Worm (Caenorhabditis elegans): Measurements from ENCODE around the gene Y38F1A.8.

Gene Y38F1A.8

DNA sequence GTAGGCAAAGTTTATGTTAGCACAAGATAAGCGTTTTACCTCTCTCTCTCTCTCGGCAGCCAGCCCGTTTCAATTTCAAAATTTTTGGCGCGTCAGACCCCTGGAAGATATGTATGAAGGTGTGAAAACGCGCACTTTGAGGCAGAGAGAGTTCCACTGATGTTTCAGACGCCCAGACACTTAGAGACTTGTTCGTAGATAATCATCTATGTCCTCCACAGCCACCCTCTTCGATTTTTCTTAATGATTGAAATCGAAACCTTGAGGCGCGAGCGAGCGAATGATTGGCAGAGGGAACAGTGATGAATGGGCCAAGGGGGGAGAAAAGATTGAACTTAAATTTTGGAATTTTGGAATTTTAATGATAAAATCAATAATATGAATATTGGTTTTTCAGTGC is 9.1 kb downstream of the Y38F1A.8 start:
- TF ChIP-seq dox-1 (GFP tag; IDR thresholded peaks at IDR 0.05), result no peak
- no peak for TF ChIP-seq attf-6 (GFP tag; IDR thresholded peaks at IDR 0.05)
- TF ChIP-seq ceh-58 (GFP tag; IDR thresholded peaks at IDR 0.05), result no peak
- no peak for TF ChIP-seq repo-1 (tag; optimal IDR thresholded peaks at IDR 0.05)
- TF ChIP-seq F55B11.4 (tag; optimal IDR thresholded peaks at IDR 0.05; ENCODE audit: borderline replicate concordance, insufficient read depth), result no peak
- TF ChIP-seq madf-8 (GFP tag; conservative IDR thresholded peaks at IDR 0.05), result no peak

DNA sequence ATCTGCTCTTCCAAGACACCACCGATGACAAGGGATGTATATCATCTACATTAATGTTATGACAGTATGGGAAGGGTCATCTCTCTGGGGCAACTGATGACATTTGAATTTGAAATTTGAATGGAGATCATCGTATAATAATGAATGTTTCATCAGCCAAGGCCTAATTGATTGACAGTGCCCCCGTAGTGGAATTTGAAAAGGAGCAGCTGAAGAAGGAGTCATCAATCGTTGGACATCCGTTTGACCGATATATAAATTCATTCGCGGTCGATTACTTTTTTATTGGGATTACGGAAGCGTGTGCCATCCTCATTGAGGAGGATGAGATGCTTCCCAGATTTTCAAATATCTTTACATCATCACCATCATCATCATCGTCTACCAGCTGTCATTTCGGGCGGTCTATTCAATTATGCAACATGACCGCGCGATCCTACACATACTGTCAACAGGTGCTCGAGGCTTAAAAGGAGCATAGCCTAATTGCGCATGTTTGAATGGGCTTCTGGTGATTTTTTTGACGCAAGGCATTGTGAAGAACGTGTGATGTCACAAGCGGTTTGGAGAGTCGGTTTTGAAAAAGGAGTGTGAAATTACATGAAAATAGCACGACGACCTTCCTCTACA is 9.6 kb downstream of the Y38F1A.8 start:
- TF ChIP-seq tlf-1 (GFP tag; optimal IDR thresholded peaks at IDR 0.05) (no peak), Y67H2A.10 (GFP tag; conservative IDR thresholded peaks at IDR 0.05) (no peak), fkh-3 (tag; optimal IDR thresholded peaks at IDR 0.05) (no peak), ceh-27 (GFP tag; optimal IDR thresholded peaks at IDR 0.05) (no peak), zim-3 (tag; optimal IDR thresholded peaks at IDR 0.05) (no peak), die-1 (tag; optimal IDR thresholded peaks at IDR 0.05) (no peak), madf-8 (GFP tag; conservative IDR thresholded peaks at IDR 0.05) (no peak)

DNA sequence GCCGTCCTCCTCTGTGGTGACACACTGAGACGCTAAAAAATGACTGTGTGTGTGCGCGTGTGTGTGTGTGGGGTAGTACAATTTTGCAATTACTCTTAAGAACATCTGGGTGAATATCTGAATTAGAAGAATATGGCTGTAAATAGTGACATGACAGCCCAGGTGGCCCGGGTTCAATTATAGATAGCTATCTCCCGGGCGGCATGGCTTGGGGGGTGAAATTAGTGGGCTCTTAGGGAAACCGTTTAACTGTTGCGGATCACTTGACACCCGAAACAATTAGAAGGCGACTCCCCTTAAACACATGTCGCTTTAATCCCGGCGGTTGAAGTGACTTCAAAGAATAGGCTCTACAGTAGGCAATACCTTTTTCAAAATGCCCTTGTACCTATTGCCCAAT is 10.5 kb downstream of the Y38F1A.8 start:
- TF ChIP-seq repo-1 (tag; optimal IDR thresholded peaks at IDR 0.05) (no peak), lsy-27 (tag; optimal IDR thresholded peaks at IDR 0.05; ENCODE audit: borderline replicate concordance, insufficient read depth) (no peak), hmg-20 (GFP tag; IDR thresholded peaks at IDR 0.05) (no peak)

DNA sequence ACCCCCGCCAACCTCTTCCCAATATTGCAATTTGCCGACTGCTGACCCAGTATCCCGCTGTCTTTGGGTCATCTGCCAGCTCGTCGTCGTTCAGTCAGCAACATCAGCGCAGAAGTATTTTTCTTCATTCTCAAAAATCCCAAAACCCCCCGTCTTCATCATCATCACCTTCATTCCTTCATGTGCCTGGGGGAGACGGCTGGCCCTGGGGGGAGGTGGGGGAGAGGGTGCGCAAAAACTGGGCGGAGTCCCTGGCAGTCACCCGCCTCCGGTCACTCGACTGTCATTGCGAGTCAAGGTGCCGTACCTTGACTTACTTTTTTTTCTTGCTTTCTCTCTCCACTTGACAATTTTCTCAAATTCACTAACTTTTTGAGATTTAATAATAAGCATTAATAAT is 12.9 kb downstream of the Y38F1A.8 start:
- TF ChIP-seq snpc-1.1 (tag; optimal IDR thresholded peaks at IDR 0.05; ENCODE audit: insufficient read depth), result no peak
- TF ChIP-seq zfh-2 (GFP tag; conservative IDR thresholded peaks at IDR 0.05), result peak; percentile 87
- no peak for TF ChIP-seq unc-130 (GFP tag; optimal IDR thresholded peaks at IDR 0.05)
- TF ChIP-seq hlh-12 (tag; optimal IDR thresholded peaks at IDR 0.05), result no peak
- no peak for TF ChIP-seq attf-3 (GFP tag; conservative IDR thresholded peaks at IDR 0.05)
- TF ChIP-seq athp-1 (tag; optimal IDR thresholded peaks at IDR 0.05), result no peak
- no peak for TF ChIP-seq bed-1 (GFP tag; IDR thresholded peaks at IDR 0.05)
- TF ChIP-seq lir-1 (GFP tag; conservative IDR thresholded peaks at IDR 0.05), result no peak
- no peak for TF ChIP-seq nhr-27 (tag; optimal IDR thresholded peaks at IDR 0.05)
- no peak for TF ChIP-seq F39B2.1 (GFP tag; IDR thresholded peaks at IDR 0.05)
- TF ChIP-seq madf-3 (GFP tag; IDR thresholded peaks at IDR 0.05), result no peak
- TF ChIP-seq mxl-1 (tag; optimal IDR thresholded peaks at IDR 0.05), result no peak
- peak; percentile 52; the same call in 1 of the 2 replicates for TF ChIP-seq egrh-3 (GFP tag; IDR thresholded peaks at IDR 0.05)

DNA sequence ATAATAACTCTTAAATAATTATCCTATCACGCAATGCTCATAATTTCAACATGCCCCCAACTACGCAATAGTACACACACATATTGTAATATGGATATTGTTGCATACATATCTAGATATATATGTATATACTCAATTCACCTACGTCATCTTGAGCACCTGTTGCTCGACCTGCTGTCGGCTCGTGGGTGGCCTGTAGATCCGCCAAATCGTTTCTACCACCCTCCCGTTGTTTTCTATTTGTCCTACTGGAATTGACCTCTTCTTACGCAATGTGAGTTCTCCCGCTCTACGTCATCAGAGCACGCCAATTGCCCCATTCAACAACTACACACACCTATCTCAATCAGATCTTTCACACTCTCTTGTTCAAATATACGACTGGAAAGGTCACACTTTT is 14.8 kb downstream of the Y38F1A.8 start:
- TF ChIP-seq efl-1 (GFP tag; optimal IDR thresholded peaks at IDR 0.05) (no peak), nfya-1 (tag; optimal IDR thresholded peaks at IDR 0.05; ENCODE audit: borderline replicate concordance, insufficient read depth) (no peak), attf-6 (GFP tag; IDR thresholded peaks at IDR 0.05) (no peak), T07F8.4 (tag; optimal IDR thresholded peaks at IDR 0.05) (no peak), madf-10 (tag; optimal IDR thresholded peaks at IDR 0.05) (no peak), nfyb-1 (GFP tag; IDR thresholded peaks at IDR 0.05) (no peak)

Data from whole organism, young adult.